Fruit fly (Drosophila melanogaster) whole organism, prepupa: ENCODE measurements around the gene Dad1.

Experiments used
- Blimp-1 ChIP-seq: fragments of 200-800 bp; sonication (Bioruptor generic); optimal IDR thresholded peaks from 3 replicates; lab custom pipeline; 2017; ENCODE audit warnings: missing biosample characterization, missing genetic modification characterization, mild to moderate bottlenecking, moderate library complexity, missing genetic modification reagents
- CG10631 ChIP-seq: fragments of 200-800 bp; sonication (Bioruptor generic); optimal IDR thresholded peaks from 2 replicates; lab custom pipeline; 2016; ENCODE audit warnings: missing biosample characterization, missing genetic modification characterization
- CG11294 ChIP-seq: fragments of 200-800 bp; sonication (Bioruptor generic); IDR thresholded peaks from 2 replicates; pipeline ENCODE4 v1.3.6; 2022; ENCODE audit warnings: missing biosample characterization, missing genetic modification characterization
- CG11902 ChIP-seq: fragments of 200-800 bp; sonication (Bioruptor generic); optimal IDR thresholded peaks from 3 replicates; lab custom pipeline; 2016; ENCODE audit warnings: missing biosample characterization, missing genetic modification characterization
- CG15336 ChIP-seq: fragments of 200-800 bp; sonication (Bioruptor generic); IDR thresholded peaks from 2 replicates; pipeline ENCODE4 v1.3.6; 2022; ENCODE audit warnings: missing biosample characterization, missing genetic modification characterization
- CG1621 ChIP-seq: fragments of 200-800 bp; sonication (Bioruptor generic); optimal IDR thresholded peaks from 3 replicates; lab custom pipeline; 2018; ENCODE audit warnings: missing biosample characterization, mild to moderate bottlenecking, missing genetic modification characterization
- CG16779 ChIP-seq: fragments of 200-800 bp; sonication (Bioruptor generic); optimal IDR thresholded peaks from 3 replicates; lab custom pipeline; 2017; ENCODE audit warnings: missing biosample characterization, mild to moderate bottlenecking, missing genetic modification characterization
- CG31627 ChIP-seq: fragments of 200-800 bp; sonication (Bioruptor generic); optimal IDR thresholded peaks from 3 replicates; lab custom pipeline; 2016; ENCODE audit warnings: missing biosample characterization, missing genetic modification characterization
- CG32006 ChIP-seq: fragments of 200-800 bp; sonication (Bioruptor generic); optimal IDR thresholded peaks from 3 replicates; lab custom pipeline; 2017; ENCODE audit warnings: missing biosample characterization, mild to moderate bottlenecking, missing genetic modification characterization
- CG34406 ChIP-seq: fragments of 200-800 bp; sonication (Bioruptor generic); optimal IDR thresholded peaks from 3 replicates; lab custom pipeline; 2016; ENCODE audit warnings: missing biosample characterization, missing genetic modification characterization
- CG3919 ChIP-seq: fragments of 200-800 bp; sonication (Bioruptor generic); optimal IDR thresholded peaks from 3 replicates; lab custom pipeline; 2016; ENCODE audit warnings: missing biosample characterization, missing genetic modification characterization
- CG4318 ChIP-seq: fragments of 200-800 bp; sonication (Bioruptor generic); optimal IDR thresholded peaks from 3 replicates; lab custom pipeline; 2017; ENCODE audit warnings: missing biosample characterization, mild to moderate bottlenecking, missing genetic modification characterization
- CG6276 ChIP-seq: fragments of 200-800 bp; sonication (Bioruptor generic); optimal IDR thresholded peaks from 2 replicates; lab custom pipeline; 2017; ENCODE audit warnings: missing biosample characterization, mild to moderate bottlenecking, missing genetic modification characterization
- CG6792 ChIP-seq: fragments of 200-800 bp; sonication (Bioruptor generic); optimal IDR thresholded peaks from 3 replicates; lab custom pipeline; 2016; ENCODE audit warnings: missing biosample characterization, missing genetic modification characterization
- CG6854 ChIP-seq: fragments of 200-800 bp; sonication (Bioruptor generic); optimal IDR thresholded peaks from 2 replicates; lab custom pipeline; 2017; ENCODE audit warnings: missing biosample characterization, mild to moderate bottlenecking, missing genetic modification characterization
- CG7368 ChIP-seq: fragments of 200-800 bp; sonication (Bioruptor generic); optimal IDR thresholded peaks from 3 replicates; lab custom pipeline; 2016; ENCODE audit warnings: missing biosample characterization, missing genetic modification characterization
- CG8319 ChIP-seq: fragments of 200-800 bp; sonication (Bioruptor generic); optimal IDR thresholded peaks from 3 replicates; lab custom pipeline; 2016; ENCODE audit warnings: missing biosample characterization, missing genetic modification characterization
- CG8632 ChIP-seq: fragments of 200-800 bp; sonication (Bioruptor generic); optimal IDR thresholded peaks from 3 replicates; lab custom pipeline; 2016; ENCODE audit warnings: missing biosample characterization, missing genetic modification characterization
- CG9139 ChIP-seq: fragments of 200-800 bp; sonication (Bioruptor generic); optimal IDR thresholded peaks from 3 replicates; lab custom pipeline; 2017; ENCODE audit warnings: missing biosample characterization, mild to moderate bottlenecking, missing genetic modification characterization
- Eip75B ChIP-seq: fragments of 200-800 bp; sonication (Bioruptor generic); optimal IDR thresholded peaks from 3 replicates; lab custom pipeline; 2016; ENCODE audit warnings: missing biosample characterization, missing genetic modification characterization
- Eip78C ChIP-seq: fragments of 200-800 bp; sonication (Bioruptor generic); peaks from one replicate; lab custom pipeline; 2016; ENCODE audit warnings: missing biosample characterization, missing genetic modification characterization
- Ets96B ChIP-seq: fragments of 200-800 bp; optimal IDR thresholded peaks from 2 replicates; lab custom pipeline; 2019; ENCODE audit warnings: missing biosample characterization, mild to moderate bottlenecking, missing genetic modification characterization, moderate library complexity
- Gug ChIP-seq: fragments of 200-800 bp; sonication (Bioruptor generic); IDR thresholded peaks from 2 replicates; pipeline ENCODE4 v1.3.6; 2022; ENCODE audit warnings: missing biosample characterization, missing genetic modification characterization
- Hr38 ChIP-seq: sonication (Bioruptor generic); optimal IDR thresholded peaks from 2 replicates; lab custom pipeline; 2016; ENCODE audit warnings: missing biosample characterization, missing genetic modification characterization
- Hr4 ChIP-seq: fragments of 200-800 bp; sonication (Bioruptor generic); optimal IDR thresholded peaks from 3 replicates; lab custom pipeline; 2016; ENCODE audit warnings: missing biosample characterization, missing genetic modification characterization
- Lpt ChIP-seq: fragments of 200-800 bp; sonication (Bioruptor generic); optimal IDR thresholded peaks from 3 replicates; lab custom pipeline; 2016; ENCODE audit warnings: missing biosample characterization, missing genetic modification characterization
- Met ChIP-seq: fragments of 200-800 bp; sonication (Bioruptor generic); optimal IDR thresholded peaks from 3 replicates; lab custom pipeline; 2016; ENCODE audit warnings: missing biosample characterization, missing genetic modification characterization
- OdsH ChIP-seq: fragments of 200-800 bp; sonication (Bioruptor generic); optimal IDR thresholded peaks from 3 replicates; lab custom pipeline; 2016; ENCODE audit warnings: missing biosample characterization, missing genetic modification characterization
- Smox ChIP-seq: fragments of 200-800 bp; sonication (Bioruptor generic); optimal IDR thresholded peaks from 3 replicates; lab custom pipeline; 2016; ENCODE audit warnings: missing biosample characterization, missing genetic modification characterization
- Sox102F ChIP-seq: fragments of 200-800 bp; sonication (Bioruptor generic); optimal IDR thresholded peaks from 2 replicates; lab custom pipeline; 2016; ENCODE audit warnings: missing biosample characterization, mild to moderate bottlenecking, missing genetic modification characterization
- Sox14 ChIP-seq: fragments of 200-800 bp; sonication (Bioruptor generic); optimal IDR thresholded peaks from 3 replicates; lab custom pipeline; 2016; ENCODE audit warnings: missing biosample characterization, missing genetic modification characterization
- Sox15 ChIP-seq: fragments of 200-800 bp; sonication (Bioruptor generic); optimal IDR thresholded peaks from 3 replicates; lab custom pipeline; 2016; ENCODE audit warnings: missing biosample characterization, missing genetic modification characterization
- acj6 ChIP-seq: fragments of 200-800 bp; sonication (Bioruptor generic); optimal IDR thresholded peaks from 3 replicates; lab custom pipeline; 2016; ENCODE audit warnings: missing biosample characterization, missing genetic modification characterization
- cyc ChIP-seq: fragments of 200-800 bp; sonication (Bioruptor generic); optimal IDR thresholded peaks from 3 replicates; lab custom pipeline; 2016; ENCODE audit warnings: missing biosample characterization, missing genetic modification characterization
- dsx ChIP-seq: fragments of 200-800 bp; optimal IDR thresholded peaks from 3 replicates; lab custom pipeline; 2019; ENCODE audit warnings: missing biosample characterization, mild to moderate bottlenecking, missing genetic modification characterization, moderate library complexity; ENCODE audit not compliant: poor library complexity, severe bottlenecking
- eg ChIP-seq: fragments of 200-800 bp; sonication (Bioruptor generic); IDR thresholded peaks from 3 replicates; pipeline ENCODE4 v1.3.6; 2022; ENCODE audit warnings: missing biosample characterization, missing genetic modification characterization
- fd85E ChIP-seq: fragments of 200-800 bp; sonication (Bioruptor generic); optimal IDR thresholded peaks from 3 replicates; lab custom pipeline; 2016; ENCODE audit warnings: missing biosample characterization, missing genetic modification characterization
- fkh ChIP-seq: fragments of 200-800 bp; sonication (Bioruptor generic); optimal IDR thresholded peaks from 3 replicates; lab custom pipeline; 2017; ENCODE audit warnings: missing biosample characterization, mild to moderate bottlenecking, missing genetic modification characterization, moderate library complexity
- lz ChIP-seq: fragments of 200-800 bp; sonication (Bioruptor generic); optimal IDR thresholded peaks from 3 replicates; lab custom pipeline; 2016; ENCODE audit warnings: missing biosample characterization, missing genetic modification characterization
- net ChIP-seq: fragments of 200-800 bp; sonication (Bioruptor generic); optimal IDR thresholded peaks from 3 replicates; lab custom pipeline; 2016; ENCODE audit warnings: missing biosample characterization, missing genetic modification characterization
- salr ChIP-seq, 2 experiments: fragments of 200-800 bp; sonication (Bioruptor generic); optimal IDR thresholded peaks; 3 replicates each; lab custom pipeline; 2016 to 2018; ENCODE audit warnings: missing biosample characterization in 2 of 2, missing genetic modification characterization in 2 of 2, mild to moderate bottlenecking in 1 of 2
- spab ChIP-seq: fragments of 200-800 bp; sonication (Bioruptor generic); optimal IDR thresholded peaks from 2 replicates; lab custom pipeline; 2017; ENCODE audit warnings: missing biosample characterization, mild to moderate bottlenecking, missing genetic modification characterization, missing genetic modification reagents
- ss ChIP-seq, 2 experiments: fragments of 200-800 bp; sonication (Bioruptor generic); optimal IDR thresholded peaks; 2 replicates in 1 of 2; 3 replicates in 1 of 2; lab custom pipeline; 2017 to 2018; ENCODE audit warnings: mild to moderate bottlenecking in 2 of 2, missing biosample characterization in 2 of 2, missing genetic modification characterization in 2 of 2, moderate library complexity in 1 of 2
- vri ChIP-seq: fragments of 200-800 bp; sonication (Bioruptor generic); optimal IDR thresholded peaks from 3 replicates; lab custom pipeline; 2016; ENCODE audit warnings: missing biosample characterization, mild to moderate bottlenecking, missing genetic modification characterization

Gene Dad1

dm6 chr2L:8416350-8417046 lies 32.6 kb upstream of the Dad1 start (continued):
- peak; percentile 51; the same call in 1 of the 2 replicates for TF ChIP-seq CG11294 (GFP tag; lab: Robert Waterston, UW)
- TF ChIP-seq fkh (GFP tag; lab: Kevin White, UChicago), result peak; percentile 16
- TF ChIP-seq cyc (GFP tag; lab: Kevin White, UChicago), result peak; percentile 72
- TF ChIP-seq CG3919 (GFP tag; lab: Kevin White, UChicago), result peak; percentile 81
- TF ChIP-seq ss (GFP tag; optimal IDR thresholded peaks at IDR 0.05; lab: Kevin White, UChicago), result peak; percentile 82 to 90
- peak; percentile 22 for TF ChIP-seq CG8319 (GFP tag; lab: Kevin White, UChicago)
- TF ChIP-seq eg (GFP tag; lab: Robert Waterston, UW), result peak; percentile 60
- peak; percentile 65 for TF ChIP-seq CG32006 (GFP tag; lab: Kevin White, UChicago)
- peak; percentile 67 for TF ChIP-seq Lpt (GFP tag; lab: Kevin White, UChicago)

- TF ChIP-seq fd85E (GFP tag; lab: Kevin White, UChicago), result no peak
- TF ChIP-seq CG31627 (GFP tag; lab: Kevin White, UChicago), result peak; percentile 47
- no peak for TF ChIP-seq Blimp-1
- TF ChIP-seq CG15336 (GFP tag; lab: Robert Waterston, UW), result no peak; the same call in 1 of the 2 replicates
- TF ChIP-seq CG8632 (GFP tag; lab: Kevin White, UChicago), result peak; percentile 34
- TF ChIP-seq OdsH, result no peak
- TF ChIP-seq CG6276 (GFP tag; lab: Kevin White, UChicago), result no peak
- TF ChIP-seq Hr38 (GFP tag; lab: Kevin White, UChicago), result no peak
- no peak for TF ChIP-seq eg (GFP tag; lab: Robert Waterston, UW)
- no peak for TF ChIP-seq CG4318 (GFP tag; lab: Kevin White, UChicago)
- no peak for TF ChIP-seq CG11902
- peak; percentile 7 for TF ChIP-seq CG6792
- no peak for TF ChIP-seq Gug (GFP tag; lab: Robert Waterston, UW)
- no peak for TF ChIP-seq CG16779
- TF ChIP-seq CG10631, result peak; percentile 64
- TF ChIP-seq spab (GFP tag; lab: Kevin White, UChicago), result no peak
- TF ChIP-seq Eip75B (GFP tag; lab: Kevin White, UChicago), result peak; percentile 30
- TF ChIP-seq CG8319 (GFP tag; lab: Kevin White, UChicago), result no peak
- no peak for TF ChIP-seq Sox14 (GFP tag; lab: Kevin White, UChicago)
- TF ChIP-seq Smox, result no peak
- TF ChIP-seq Eip78C, result peak; percentile 76
- no peak for TF ChIP-seq Sox15 (GFP tag; lab: Kevin White, UChicago)
- TF ChIP-seq Ets96B (tag; lab: Kevin White, UChicago), result peak; percentile 25
- TF ChIP-seq Met, result peak; percentile 38
- TF ChIP-seq lz (GFP tag; lab: Kevin White, UChicago), result peak; percentile 22
- TF ChIP-seq Hr4 (GFP tag; lab: Kevin White, UChicago), result peak; percentile 48
- TF ChIP-seq CG6854 (GFP tag; lab: Kevin White, UChicago), result peak; percentile 41
- TF ChIP-seq cyc (GFP tag; lab: Kevin White, UChicago), result peak; percentile 27
- peak; percentile 53 for TF ChIP-seq CG34406
- no peak for TF ChIP-seq CG1621 (tag; lab: Kevin White, UChicago)
- TF ChIP-seq CG9139 (GFP tag; lab: Kevin White, UChicago), result no peak
- no peak; the same call in 1 of the 2 replicates for TF ChIP-seq CG11294 (GFP tag; lab: Robert Waterston, UW)
- peak; percentile 46 for TF ChIP-seq net (GFP tag; lab: Kevin White, UChicago)
- TF ChIP-seq dsx (GFP tag; lab: Kevin White, UChicago), result peak; percentile 2
- peak; percentile 35 for TF ChIP-seq Sox102F (GFP tag; lab: Kevin White, UChicago)
- peak; percentile 58 for TF ChIP-seq vri (GFP tag; lab: Kevin White, UChicago)
- peak; percentile 6 to 45 for TF ChIP-seq ss (GFP tag; optimal IDR thresholded peaks at IDR 0.05; lab: Kevin White, UChicago)
- peak; percentile 78 for TF ChIP-seq fkh (GFP tag; lab: Kevin White, UChicago)
- no peak for TF ChIP-seq acj6 (GFP tag; lab: Kevin White, UChicago)
- no peak for TF ChIP-seq salr (GFP tag; optimal IDR thresholded peaks at IDR 0.05; lab: Kevin White, UChicago)
- TF ChIP-seq CG7368 (GFP tag; lab: Kevin White, UChicago), result peak; percentile 25
- peak; percentile 18 for TF ChIP-seq CG3919 (GFP tag; lab: Kevin White, UChicago)
Observed at dm6 chr2L:8414887-8415883, 31.2 kb upstream of the Dad1 start, which contains the start of the genes CG13398 and Akap200. Gene CG13398, minus strand, starts transcription at chr2L:8415256. Gene Akap200, plus strand, starts transcription at chr2L:8415690.
